Worm (Caenorhabditis elegans): ENCODE measurements around the gene coq-2.
A peak's percentile ranks its signal among the peaks of the same experiment; 100 is the strongest.

Gene coq-2

DNA sequence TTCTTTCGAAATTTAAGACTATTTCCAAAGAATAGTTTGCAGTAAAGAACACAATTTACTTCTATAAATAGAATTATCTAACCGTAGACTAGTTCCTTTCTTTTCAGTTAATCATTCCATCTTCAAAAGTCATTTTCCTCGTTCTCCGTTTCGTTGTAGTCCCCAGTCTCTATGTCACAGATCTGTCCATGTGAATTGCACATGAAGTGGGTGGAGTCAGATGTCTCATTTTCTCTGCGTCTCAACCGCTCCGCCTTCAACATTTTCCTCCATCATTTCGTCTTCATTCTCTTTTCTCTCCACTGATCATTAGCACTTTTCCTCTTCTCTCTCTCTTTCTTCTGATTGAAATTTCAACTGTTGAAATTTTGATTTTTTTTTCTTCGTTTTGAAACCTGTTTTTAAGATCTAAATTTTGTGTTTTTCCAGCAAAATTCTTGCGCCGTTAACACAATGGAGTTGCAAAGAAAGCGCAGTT, 38.1 kb upstream of the coq-2 start, which contains the start of gene T07E3.4 (continued):
- TF ChIP-seq aly-2 (tag; optimal IDR thresholded peaks at IDR 0.05), result no peak
- no peak for TF ChIP-seq ceh-63 (GFP tag; optimal IDR thresholded peaks at IDR 0.05)
- TF ChIP-seq sox-4 (tag; optimal IDR thresholded peaks at IDR 0.05), result no peak
- TF ChIP-seq pag-3 (tag; optimal IDR thresholded peaks at IDR 0.05; ENCODE audit: borderline replicate concordance, insufficient read depth), result no peak
- peak; percentile 67 to 80 for TF ChIP-seq lin-35 (GFP tag; optimal IDR thresholded peaks at IDR 0.05)
- TF ChIP-seq hlh-17 (GFP tag; optimal IDR thresholded peaks at IDR 0.05; ENCODE audit: borderline replicate concordance), result no peak
- no peak for TF ChIP-seq unc-86 (tag; optimal IDR thresholded peaks at IDR 0.05)
- no peak for TF ChIP-seq aha-1 (tag; optimal IDR thresholded peaks at IDR 0.05)
- no peak for TF ChIP-seq zag-1 (tag; optimal IDR thresholded peaks at IDR 0.05)
- peak; percentile 9 to 73 (median 72) for TF ChIP-seq ceh-82 (tag; optimal IDR thresholded peaks at IDR 0.05)
- TF ChIP-seq isw-1 (GFP tag; IDR thresholded peaks at IDR 0.05), result no peak
- TF ChIP-seq nhr-19 (GFP tag; conservative IDR thresholded peaks at IDR 0.05), result peak; percentile 94
- TF ChIP-seq unc-62 (GFP tag; optimal IDR thresholded peaks at IDR 0.05), result no peak
- no peak for TF ChIP-seq tlp-1 (tag; optimal IDR thresholded peaks at IDR 0.05)
- no peak for TF ChIP-seq ceh-90 (tag; optimal IDR thresholded peaks at IDR 0.05)
- TF ChIP-seq pax-3 (tag; optimal IDR thresholded peaks at IDR 0.05), result no peak
- TF ChIP-seq skn-1 (tag; optimal IDR thresholded peaks at IDR 0.05), result no peak
- TF ChIP-seq fkh-8 (tag; optimal IDR thresholded peaks at IDR 0.05), result peak; percentile 30
- TF ChIP-seq C04F5.9 (tag; optimal IDR thresholded peaks at IDR 0.05), result peak; percentile 69
- no peak for TF ChIP-seq nhr-76 (tag; optimal IDR thresholded peaks at IDR 0.05)
- no peak for TF ChIP-seq ets-5 (GFP tag; IDR thresholded peaks at IDR 0.05)
- TF ChIP-seq lin-13 (GFP tag; optimal IDR thresholded peaks at IDR 0.05), result peak; percentile 51
- TF ChIP-seq dpl-1 (GFP tag; optimal IDR thresholded peaks at IDR 0.05), result peak; percentile 47 to 60 (median 59)
- TF ChIP-seq lin-39 (tag; optimal IDR thresholded peaks at IDR 0.05), result peak; percentile 76
- peak in 4 of 6 experiments; percentile 20 to 94 (median 68) for TF ChIP-seq elt-3 (tag; optimal IDR thresholded peaks at IDR 0.05)
- TF ChIP-seq elt-2 (tag; optimal IDR thresholded peaks at IDR 0.05), result peak; percentile 30
- TF ChIP-seq mab-9 (GFP tag; IDR thresholded peaks at IDR 0.05), result no peak
- TF ChIP-seq F16B12.6 (tag; optimal IDR thresholded peaks at IDR 0.05), result peak; percentile 33
- TF ChIP-seq C16A3.4 (tag; optimal IDR thresholded peaks at IDR 0.05), result peak; percentile 34
- peak; percentile 82 for TF ChIP-seq swsn-7 (tag; optimal IDR thresholded peaks at IDR 0.05)
- peak; percentile 99 for TF ChIP-seq nhr-85 (tag)
- TF ChIP-seq alr-1 (tag; optimal IDR thresholded peaks at IDR 0.05; ENCODE audit: borderline replicate concordance), result no peak
- no peak for TF ChIP-seq Y116A8C.19 (tag; optimal IDR thresholded peaks at IDR 0.05; ENCODE audit: borderline replicate concordance)
- peak; percentile 43 for TF ChIP-seq nhr-77 (tag; optimal IDR thresholded peaks at IDR 0.05)
- TF ChIP-seq ces-1 (GFP tag; optimal IDR thresholded peaks at IDR 0.05), result no peak
- peak in 1 of 2 experiments; percentile 84 for TF ChIP-seq mdl-1 (tag; optimal IDR thresholded peaks at IDR 0.05)
- TF ChIP-seq fos-1 (tag; optimal IDR thresholded peaks at IDR 0.05), result peak; percentile 48
- peak; percentile 82 to 88 for TF ChIP-seq lsy-2 (tag; optimal IDR thresholded peaks at IDR 0.05)
- TF ChIP-seq C34B4.2 (tag; optimal IDR thresholded peaks at IDR 0.05), result no peak
- TF ChIP-seq nhr-47 (tag; optimal IDR thresholded peaks at IDR 0.05), result peak; percentile 84
- TF ChIP-seq unc-30 (tag; optimal IDR thresholded peaks at IDR 0.05), result no peak
- peak; percentile 68 for TF ChIP-seq nhr-11 (tag; optimal IDR thresholded peaks at IDR 0.05)
- no peak for TF ChIP-seq sup-37 (GFP tag; optimal IDR thresholded peaks at IDR 0.05)
- TF ChIP-seq dsc-1 (tag; optimal IDR thresholded peaks at IDR 0.05), result peak; percentile 64
- no peak for TF ChIP-seq fkh-4 (tag; optimal IDR thresholded peaks at IDR 0.05; ENCODE audit: borderline replicate concordance)
- TF ChIP-seq sptf-1 (tag; optimal IDR thresholded peaks at IDR 0.05), result no peak
- TF ChIP-seq grh-1 (GFP tag; IDR thresholded peaks at IDR 0.05), result peak; percentile 83
- no peak for TF ChIP-seq ceh-88 (GFP tag; IDR thresholded peaks at IDR 0.05)
- peak; percentile 96 for TF ChIP-seq snu-23 (GFP tag; optimal IDR thresholded peaks at IDR 0.05)
- peak; percentile 97 for TF ChIP-seq nhr-71 (tag; optimal IDR thresholded peaks at IDR 0.05)
- TF ChIP-seq zip-4 (GFP tag; optimal IDR thresholded peaks at IDR 0.05), result no peak
- TF ChIP-seq tbx-2 (tag; optimal IDR thresholded peaks at IDR 0.05), result peak; percentile 89
- peak; percentile 85 for TF ChIP-seq ztf-4 (tag; optimal IDR thresholded peaks at IDR 0.05)

Measured in whole organism, L1 larva.